Worm (Caenorhabditis elegans): Measurements from ENCODE around the gene Y45F10C.6.

Y45F10C.6 gene

ce11 chrIV:13696900-13697299, 44.8 kb downstream of the Y45F10C.6 start:
- no peak for TF ChIP-seq ceh-83 (GFP tag; optimal IDR thresholded peaks at IDR 0.05)
- TF ChIP-seq mls-2 (tag; optimal IDR thresholded peaks at IDR 0.05): no peak
- TF ChIP-seq unc-120 (tag; optimal IDR thresholded peaks at IDR 0.05; ENCODE audit: poor library complexity, severe bottlenecking): no peak

ce11 chrIV:13698603-13699002, 46.5 kb downstream of the Y45F10C.6 start, which contains the start of gene T23G4.127:
Gene T23G4.127 (minus strand): TSS chrIV:13698703.
- TF ChIP-seq blmp-1 (tag; optimal IDR thresholded peaks at IDR 0.05) (no peak), snpc-4 (tag; optimal IDR thresholded peaks at IDR 0.05) (no peak), mab-5 (tag; optimal IDR thresholded peaks at IDR 0.05) (no peak), hlh-1 (tag; optimal IDR thresholded peaks at IDR 0.05) (no peak), nhr-76 (tag; optimal IDR thresholded peaks at IDR 0.05) (no peak), unc-120 (tag; optimal IDR thresholded peaks at IDR 0.05; ENCODE audit: poor library complexity, severe bottlenecking) (no peak), unc-39 (tag; optimal IDR thresholded peaks at IDR 0.05) (no peak), lin-13 (tag; optimal IDR thresholded peaks at IDR 0.05) (no peak), bed-3 (GFP tag; optimal IDR thresholded peaks at IDR 0.05) (no peak), ceh-43 (GFP tag; optimal IDR thresholded peaks at IDR 0.05) (no peak), tbx-8 (GFP tag; optimal IDR thresholded peaks at IDR 0.05) (no peak), ztf-11 (tag; optimal IDR thresholded peaks at IDR 0.05) (no peak), unc-62 (GFP tag; optimal IDR thresholded peaks at IDR 0.05) (no peak), nhr-12 (tag; optimal IDR thresholded peaks at IDR 0.05) (no peak), ceh-39 (tag; optimal IDR thresholded peaks at IDR 0.05) (no peak), pha-4 (tag; optimal IDR thresholded peaks at IDR 0.05) (no peak), mls-2 (tag; optimal IDR thresholded peaks at IDR 0.05) (no peak), lin-32 (GFP tag; optimal IDR thresholded peaks at IDR 0.05) (no peak), nhr-2 (tag; optimal IDR thresholded peaks at IDR 0.05) (no peak)

- TF ChIP-seq tbx-8 (GFP tag; optimal IDR thresholded peaks at IDR 0.05) (no peak), elt-1 (tag; optimal IDR thresholded peaks at IDR 0.05; ENCODE audit: borderline replicate concordance, insufficient read depth) (peak; percentile 87), unc-120 (tag; optimal IDR thresholded peaks at IDR 0.05; ENCODE audit: poor library complexity, severe bottlenecking) (peak; percentile 41), unc-62 (GFP tag; optimal IDR thresholded peaks at IDR 0.05) (peak; percentile 98), mab-5 (tag; optimal IDR thresholded peaks at IDR 0.05) (peak; percentile 56)
These were observed 47.3 kb downstream of the Y45F10C.6 start for ce11 chrIV:13699384-13699788.

- TF ChIP-seq nhr-28 (tag; optimal IDR thresholded peaks at IDR 0.05) (no peak), ces-1 (GFP tag; optimal IDR thresholded peaks at IDR 0.05) (no peak), zip-8 (tag; optimal IDR thresholded peaks at IDR 0.05) (no peak), unc-39 (tag; optimal IDR thresholded peaks at IDR 0.05) (no peak), unc-120 (tag; optimal IDR thresholded peaks at IDR 0.05; ENCODE audit: poor library complexity, severe bottlenecking) (no peak), ceh-83 (GFP tag; optimal IDR thresholded peaks at IDR 0.05) (no peak), ham-2 (GFP tag; optimal IDR thresholded peaks at IDR 0.05) (no peak), sem-2 (GFP tag; optimal IDR thresholded peaks at IDR 0.05) (no peak), mls-2 (tag; optimal IDR thresholded peaks at IDR 0.05) (no peak), elt-3 (tag; optimal IDR thresholded peaks at IDR 0.05) (no peak)
These were observed 48.7 kb downstream of the Y45F10C.6 start for ce11 chrIV:13700847-13701246.

- TF ChIP-seq zip-8 (tag; optimal IDR thresholded peaks at IDR 0.05) (no peak), nhr-2 (tag; optimal IDR thresholded peaks at IDR 0.05) (no peak), cnd-1 (tag; optimal IDR thresholded peaks at IDR 0.05) (peak; percentile 6), ceh-83 (GFP tag; optimal IDR thresholded peaks at IDR 0.05) (no peak), lin-13 (tag; optimal IDR thresholded peaks at IDR 0.05) (no peak)
These were observed 49.3 kb downstream of the Y45F10C.6 start for ce11 chrIV:13701472-13701871.

ce11 chrIV:13702681-13703080, 50.6 kb downstream of the Y45F10C.6 start:
- no peak for TF ChIP-seq tbx-8 (GFP tag; optimal IDR thresholded peaks at IDR 0.05)
- no peak for TF ChIP-seq sptf-1 (tag; optimal IDR thresholded peaks at IDR 0.05)
- no peak for TF ChIP-seq ceh-39 (tag; optimal IDR thresholded peaks at IDR 0.05)
- TF ChIP-seq elt-1 (tag; optimal IDR thresholded peaks at IDR 0.05; ENCODE audit: borderline replicate concordance, insufficient read depth): no peak
- TF ChIP-seq pha-4 (tag; optimal IDR thresholded peaks at IDR 0.05): no peak
- no peak for TF ChIP-seq hlh-1 (tag; optimal IDR thresholded peaks at IDR 0.05)

Data from whole organism, mixed stage, embryonic.